Worm (Caenorhabditis elegans) whole organism, L1 larva: Measurements from ENCODE around the gene T28D6.6.

ENCODE experiments used
- dpl-1 ChIP-seq, 3 experiments: fragments of 150-350 bp in 2 of 3; sonication (generic microtip) in 1 of 3; optimal IDR thresholded peaks; 2 replicates each; lab custom pipeline; 2014 to 2017; ENCODE audit warnings: missing biosample characterization in 3 of 3, missing genetic modification characterization in 3 of 3, missing genetic modification reagents in 3 of 3
- fkh-10 ChIP-seq: sonication (generic microtip); optimal IDR thresholded peaks from 2 replicates; lab custom pipeline; 2017; ENCODE audit warnings: missing biosample characterization, missing genetic modification reagents, missing genetic modification characterization
- lin-15B ChIP-seq: fragments of 150-350 bp; sonication (generic microtip); optimal IDR thresholded peaks from 3 replicates; lab custom pipeline; 2014; ENCODE audit warnings: missing biosample characterization, missing genetic modification characterization
- lir-3 ChIP-seq: sonication (generic microtip); optimal IDR thresholded peaks from 2 replicates; lab custom pipeline; 2016; ENCODE audit warnings: mild to moderate bottlenecking, missing genetic modification characterization, moderate library complexity, missing compliant biosample characterization; ENCODE audit not compliant: poor library complexity
- mab-9 ChIP-seq: fragments of 200-800 bp; sonication (Bioruptor generic); IDR thresholded peaks from 2 replicates; pipeline ENCODE4 v1.3.6; 2022; ENCODE audit warnings: missing genetic modification reagents, missing genetic modification characterization, missing compliant biosample characterization
- mdl-1 ChIP-seq, 2 experiments: fragments of 150-350 bp; optimal IDR thresholded peaks; 2 replicates each; lab custom pipeline; 2014 to 2017; ENCODE audit warnings: missing biosample characterization in 2 of 2, missing genetic modification characterization in 2 of 2, inconsistent platforms in 1 of 2
- nhr-28 ChIP-seq: fragments of 150-350 bp; optimal IDR thresholded peaks from 2 replicates; lab custom pipeline; 2014; ENCODE audit warnings: missing biosample characterization, missing genetic modification characterization
- nhr-47 ChIP-seq: sonication (generic microtip); optimal IDR thresholded peaks from 2 replicates; lab custom pipeline; 2016; ENCODE audit warnings: mild to moderate bottlenecking, missing genetic modification characterization, moderate library complexity, missing compliant biosample characterization
- nhr-76 ChIP-seq: sonication (generic microtip); optimal IDR thresholded peaks from 2 replicates; lab custom pipeline; 2017; ENCODE audit warnings: missing biosample characterization, missing genetic modification characterization
- rnt-1 ChIP-seq: sonication (generic microtip); optimal IDR thresholded peaks from 2 replicates; lab custom pipeline; 2016; ENCODE audit warnings: mild to moderate bottlenecking, missing genetic modification characterization, moderate library complexity, missing compliant biosample characterization
- sptf-1 ChIP-seq: fragments of 150-350 bp; optimal IDR thresholded peaks from 2 replicates; lab custom pipeline; 2014; ENCODE audit warnings: missing biosample characterization, missing genetic modification characterization

DNA sequence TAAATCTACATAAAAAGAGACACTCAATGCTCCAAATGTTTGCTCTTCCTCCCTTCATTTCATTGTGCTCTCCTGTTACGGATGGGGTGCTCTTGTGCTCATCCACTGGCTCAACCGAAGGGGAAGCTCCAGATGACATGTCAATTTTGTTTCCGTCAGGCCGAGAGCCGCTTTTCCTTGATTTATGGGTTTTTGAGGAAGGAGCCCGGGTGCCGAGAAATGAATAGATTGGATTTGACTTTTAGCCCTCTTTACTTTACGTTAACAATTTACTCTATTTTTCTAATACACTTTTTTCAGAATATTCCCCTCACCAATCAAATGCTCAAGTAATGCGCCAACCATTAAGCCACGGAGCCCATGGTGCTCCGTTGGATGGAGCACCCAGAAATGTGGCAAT is 17.2 kb upstream of the T28D6.6 start, which contains the start of gene T28D6.4:
- TF ChIP-seq dpl-1 (GFP tag; optimal IDR thresholded peaks at IDR 0.05; lab: Kevin White, UChicago) (no peak), nhr-47 (tag; lab: Kevin White, UChicago) (no peak), fkh-10 (GFP tag; lab: Kevin White, UChicago) (no peak), nhr-28 (no peak), sptf-1 (tag; lab: Kevin White, UChicago) (no peak), mab-9 (GFP tag; lab: Robert Waterston, UW) (no peak), mdl-1 (tag; optimal IDR thresholded peaks at IDR 0.05; lab: Kevin White, UChicago) (no peak), lin-15B (tag; lab: Kevin White, UChicago) (no peak), nhr-76 (tag; lab: Kevin White, UChicago) (no peak), lir-3 (no peak), rnt-1 (tag; lab: Kevin White, UChicago) (no peak)
